Fruit fly (Drosophila melanogaster): Measurements from ENCODE around the gene GatA.

dm6 chr3R:18990514-18990913, 38.1 kb downstream of the GatA start:
- no peak for TF ChIP-seq CG11617 (GFP tag; optimal IDR thresholded peaks at IDR 0.05)
- no peak for TF ChIP-seq kay (GFP tag; ENCODE audit: borderline replicate concordance)
- no peak for TF ChIP-seq CG12768 (GFP tag; optimal IDR thresholded peaks at IDR 0.05)

All from whole organism, adult.